Comparison of ENCODE assay signal across 2 fruit fly cellular contexts in genomic region chr3R:21832203-21832602, dm6.
TF ChIP-seq lines count a peak whose summit lies in the region.

Gr93a (plus strand) TSS chr3R:21832503.

- TF ChIP-seq CTCF in whole organism, embryonic (GFP tag; optimal IDR thresholded peaks at IDR 0.05; lab: Kevin White, UChicago): no peak

TF ChIP-seq in whole organism, embryonic, 481 proteins besides CTCF, POLR2A, EP300 and RAD21:
- no peak for TF ChIP-seq Camta (GFP tag; optimal IDR thresholded peaks at IDR 0.05; lab: Kevin White, UChicago)
- peak; percentile 65; the same call in 2 of the 3 replicates for TF ChIP-seq z (GFP tag; IDR thresholded peaks at IDR 0.05; lab: Robert Waterston, UW)

TF ChIP-seq in whole organism, pupa, 21 proteins besides CTCF, POLR2A, EP300 and RAD21:
- TF ChIP-seq Snoo (tag; optimal IDR thresholded peaks at IDR 0.05; lab: Kevin White, UChicago) (no peak), EcR (GFP tag; optimal IDR thresholded peaks at IDR 0.05; lab: Kevin White, UChicago) (peak; percentile 5)
